Fruit fly (Drosophila melanogaster) S2 (cell line): ENCODE results near the gene AdamTS-B.

Experiments used
- CG8478 ChIP-seq: fragments of >200 bp; optimal IDR thresholded peaks from 2 replicates; lab custom pipeline; 2018
- CTCF ChIP-seq, 2 experiments: fragments of >200 bp; optimal IDR thresholded peaks; 2 replicates each; lab custom pipeline; 2018

dm6 chrX:5676855-5677254 is 21.5 kb upstream of the AdamTS-B start:
- TF ChIP-seq CG8478 (lab: Kevin White, UChicago) (no peak), CTCF (optimal IDR thresholded peaks at IDR 0.05; lab: Kevin White, UChicago) (no peak)
